Worm (Caenorhabditis elegans): Measurements from ENCODE around the gene C26E1.2.

Gene C26E1.2

ce11 chrV:13309806-13310205 lies 4.9 kb downstream of the C26E1.2 start:
- TF ChIP-seq ztf-25 (GFP tag; IDR thresholded peaks at IDR 0.05) (0 out of 2 replicates have a peak, but pooled peaks have one; percentile 53), T26A5.8 (tag; optimal IDR thresholded peaks at IDR 0.05) (no peak), repo-1 (tag; optimal IDR thresholded peaks at IDR 0.05) (peak; percentile 20), attf-6 (GFP tag; IDR thresholded peaks at IDR 0.05) (no peak), cebp-2 (GFP tag; IDR thresholded peaks at IDR 0.05) (no peak), hsf-1 (GFP tag; IDR thresholded peaks at IDR 0.05) (peak; percentile 68), lir-1 (GFP tag; conservative IDR thresholded peaks at IDR 0.05) (no peak), ztf-6 (GFP tag; IDR thresholded peaks at IDR 0.05) (no peak), aptf-2 (GFP tag; conservative IDR thresholded peaks at IDR 0.05) (no peak), madf-3 (GFP tag; IDR thresholded peaks at IDR 0.05) (peak; percentile 63; the same call in 1 of the 2 replicates), nhr-27 (tag; optimal IDR thresholded peaks at IDR 0.05) (no peak), ztf-3 (GFP tag; optimal IDR thresholded peaks at IDR 0.05) (no peak), nhr-120 (GFP tag; IDR thresholded peaks at IDR 0.05) (no peak), tlf-1 (GFP tag; optimal IDR thresholded peaks at IDR 0.05) (peak; percentile 54), hmg-1.2 (GFP tag; IDR thresholded peaks at IDR 0.05) (peak; percentile 36; the same call in 1 of the 2 replicates), unc-130 (GFP tag; optimal IDR thresholded peaks at IDR 0.05) (peak; percentile 13), Y95B8A.8 (GFP tag; IDR thresholded peaks at IDR 0.05) (0 out of 2 replicates have a peak, but pooled peaks have one; percentile 48), rcor-1 (GFP tag; IDR thresholded peaks at IDR 0.05) (0 out of 2 replicates have a peak, but pooled peaks have one; percentile 14), madf-6 (GFP tag; IDR thresholded peaks at IDR 0.05) (peak; percentile 75), sdz-38 (tag; optimal IDR thresholded peaks at IDR 0.05) (no peak), lsl-1 (GFP tag; optimal IDR thresholded peaks at IDR 0.05) (peak; percentile 24), B0336.3 (GFP tag; IDR thresholded peaks at IDR 0.05) (peak; percentile 47; the same call in 1 of the 2 replicates), snpc-1.3 (tag; optimal IDR thresholded peaks at IDR 0.05; ENCODE audit: insufficient read depth) (no peak), pha-4 (tag; optimal IDR thresholded peaks at IDR 0.05) (no peak), B0019.2 (GFP tag; conservative IDR thresholded peaks at IDR 0.05) (no peak), hrde-1 (tag; optimal IDR thresholded peaks at IDR 0.05; ENCODE audit: borderline replicate concordance) (peak; percentile 78), ekl-4 (GFP tag; IDR thresholded peaks at IDR 0.05) (peak; percentile 72; the same call in 1 of the 2 replicates), F52B5.7 (tag; optimal IDR thresholded peaks at IDR 0.05) (peak; percentile 21), lin-26 (GFP tag; IDR thresholded peaks at IDR 0.05) (no peak), zfh-2 (GFP tag; conservative IDR thresholded peaks at IDR 0.05) (no peak), snpc-4 (GFP tag; optimal IDR thresholded peaks at IDR 0.05) (peak; percentile 10), snpc-4 (tag; optimal IDR thresholded peaks at IDR 0.05) (peak in 1 of 4 experiments; percentile 21), somi-1 (GFP tag; optimal IDR thresholded peaks at IDR 0.05) (no peak), dpl-1 (GFP tag; optimal IDR thresholded peaks at IDR 0.05) (no peak), ceh-27 (GFP tag; optimal IDR thresholded peaks at IDR 0.05) (no peak), F39B2.1 (GFP tag; IDR thresholded peaks at IDR 0.05) (no peak), lin-54 (GFP tag; optimal IDR thresholded peaks at IDR 0.05) (peak; percentile 25), xnd-1 (tag; optimal IDR thresholded peaks at IDR 0.05) (peak; percentile 11), snpc-1.1 (tag; optimal IDR thresholded peaks at IDR 0.05; ENCODE audit: insufficient read depth) (no peak), F33H1.4 (GFP tag; IDR thresholded peaks at IDR 0.05) (peak; percentile 29), ZK185.1 (tag; optimal IDR thresholded peaks at IDR 0.05; ENCODE audit: poor library complexity, severe bottlenecking) (no peak), madf-10 (tag; optimal IDR thresholded peaks at IDR 0.05) (no peak), madf-8 (GFP tag; conservative IDR thresholded peaks at IDR 0.05) (no peak), D2030.7 (GFP tag; IDR thresholded peaks at IDR 0.05) (peak; percentile 54; the same call in 1 of the 2 replicates), Y53G8AR.9 (GFP tag; conservative IDR thresholded peaks at IDR 0.05) (peak; percentile 43; the same call in 1 of the 2 replicates), cebp-1 (GFP tag; IDR thresholded peaks at IDR 0.05) (no peak), cebp-1 (tag; optimal IDR thresholded peaks at IDR 0.05) (peak; percentile 17), ets-4 (GFP tag; optimal IDR thresholded peaks at IDR 0.05) (no peak)
